Worm (Caenorhabditis elegans) whole organism, L2 larva: ENCODE results near the gene F25B4.8.

Source experiments
- C34F6.9 ChIP-seq: fragments of 150-350 bp; optimal IDR thresholded peaks from 2 replicates; lab custom pipeline; 2014; ENCODE audit warnings: missing biosample characterization, missing genetic modification characterization
- F13H6.1 ChIP-seq: sonication (generic microtip); optimal IDR thresholded peaks from 2 replicates; lab custom pipeline; 2016; ENCODE audit warnings: missing genetic modification characterization, missing compliant biosample characterization
- Y55F3AM.14 ChIP-seq: fragments of 200-800 bp; sonication (Bioruptor generic); optimal IDR thresholded peaks from 2 replicates; lab custom pipeline; 2018; ENCODE audit warnings: mild to moderate bottlenecking, missing genetic modification characterization, missing compliant biosample characterization
- ZK546.5 ChIP-seq: sonication (generic microtip); optimal IDR thresholded peaks from 2 replicates; lab custom pipeline; 2017; ENCODE audit warnings: missing biosample characterization, missing genetic modification characterization
- alr-1 ChIP-seq: fragments of 150-350 bp; optimal IDR thresholded peaks from 2 replicates; lab custom pipeline; 2014; ENCODE audit warnings: missing biosample characterization, missing genetic modification characterization
- aly-2 ChIP-seq: fragments of 150-350 bp; optimal IDR thresholded peaks from 2 replicates; lab custom pipeline; 2014; ENCODE audit warnings: missing biosample characterization, missing genetic modification characterization
- blmp-1 ChIP-seq: sonication (generic microtip); optimal IDR thresholded peaks from 2 replicates; lab custom pipeline; 2017; ENCODE audit warnings: missing genetic modification characterization, mild to moderate bottlenecking, missing compliant biosample characterization, antibody characterized with exemption, moderate library complexity; ENCODE audit not compliant: insufficient read depth
- ceh-16 ChIP-seq: fragments of 150-350 bp; optimal IDR thresholded peaks from 2 replicates; lab custom pipeline; 2014; ENCODE audit warnings: missing biosample characterization, missing genetic modification characterization
- crh-2 ChIP-seq: sonication (generic microtip); optimal IDR thresholded peaks from 2 replicates; lab custom pipeline; 2017; ENCODE audit warnings: missing biosample characterization, missing genetic modification characterization
- egl-27 ChIP-seq: sonication (generic microtip); optimal IDR thresholded peaks from 3 replicates; lab custom pipeline; 2017; ENCODE audit warnings: missing biosample characterization, missing genetic modification reagents, missing genetic modification characterization
- elt-1 ChIP-seq: fragments of 150-350 bp; optimal IDR thresholded peaks from 2 replicates; lab custom pipeline; 2014; ENCODE audit warnings: missing biosample characterization, missing genetic modification characterization
- elt-3 ChIP-seq: sonication (generic microtip); optimal IDR thresholded peaks from 2 replicates; lab custom pipeline; 2017; ENCODE audit warnings: missing biosample characterization, missing genetic modification characterization
- fos-1 ChIP-seq: fragments of 150-350 bp; optimal IDR thresholded peaks from 2 replicates; lab custom pipeline; 2014; ENCODE audit warnings: missing biosample characterization, missing genetic modification characterization
- lin-11 ChIP-seq: fragments of 150-350 bp; sonication (generic microtip); optimal IDR thresholded peaks from 2 replicates; lab custom pipeline; 2014; ENCODE audit warnings: missing biosample characterization, missing genetic modification characterization, inconsistent platforms, mixed read lengths
- lin-13 ChIP-seq: fragments of 150-350 bp; optimal IDR thresholded peaks from 2 replicates; lab custom pipeline; 2014; ENCODE audit warnings: missing biosample characterization, missing genetic modification reagents, missing genetic modification characterization
- lin-39 ChIP-seq: fragments of 150-350 bp; optimal IDR thresholded peaks from 2 replicates; lab custom pipeline; 2014; ENCODE audit warnings: missing biosample characterization, missing genetic modification reagents, missing genetic modification characterization
- lsy-2 ChIP-seq, 2 experiments: fragments of 150-350 bp in 1 of 2; sonication (generic microtip) in 1 of 2; optimal IDR thresholded peaks; 2 replicates each; lab custom pipeline; 2014 to 2017; ENCODE audit warnings: missing biosample characterization in 2 of 2, missing genetic modification characterization in 2 of 2
- mab-5 ChIP-seq: fragments of 150-350 bp; optimal IDR thresholded peaks from 2 replicates; lab custom pipeline; 2014; ENCODE audit warnings: missing biosample characterization, missing genetic modification characterization
- mbf-1 ChIP-seq: sonication (generic microtip); optimal IDR thresholded peaks from 2 replicates; lab custom pipeline; 2017; ENCODE audit warnings: missing biosample characterization, missing genetic modification characterization
- mdl-1 ChIP-seq, 2 experiments: fragments of 150-350 bp in 1 of 2; sonication (generic microtip) in 1 of 2; optimal IDR thresholded peaks; 2 replicates each; lab custom pipeline; 2017; ENCODE audit warnings: missing biosample characterization in 2 of 2, missing genetic modification characterization in 2 of 2
- nhr-10 ChIP-seq: sonication (generic microtip); optimal IDR thresholded peaks from 2 replicates; lab custom pipeline; 2017; ENCODE audit warnings: missing biosample characterization, missing genetic modification characterization
- nhr-12 ChIP-seq: fragments of 150-350 bp; optimal IDR thresholded peaks from 2 replicates; lab custom pipeline; 2014; ENCODE audit warnings: missing biosample characterization, missing genetic modification characterization
- nhr-21 ChIP-seq: fragments of 150-350 bp; optimal IDR thresholded peaks from 2 replicates; lab custom pipeline; 2014; ENCODE audit warnings: missing biosample characterization, missing genetic modification characterization
- nhr-23 ChIP-seq: fragments of 150-350 bp; optimal IDR thresholded peaks from 2 replicates; lab custom pipeline; 2014; ENCODE audit warnings: missing biosample characterization, missing genetic modification reagents, missing genetic modification characterization
- nhr-237 ChIP-seq: fragments of 150-350 bp; optimal IDR thresholded peaks from 2 replicates; lab custom pipeline; 2014; ENCODE audit warnings: missing biosample characterization, missing genetic modification characterization
- nhr-25 ChIP-seq: fragments of 150-350 bp; sonication (generic microtip); optimal IDR thresholded peaks from 3 replicates; lab custom pipeline; 2014; ENCODE audit warnings: missing biosample characterization, missing genetic modification characterization
- nhr-77 ChIP-seq: fragments of 150-350 bp; optimal IDR thresholded peaks from 2 replicates; lab custom pipeline; 2014; ENCODE audit warnings: missing biosample characterization, missing genetic modification characterization
- peb-1 ChIP-seq: fragments of 150-350 bp; optimal IDR thresholded peaks from 2 replicates; lab custom pipeline; 2014; ENCODE audit warnings: missing biosample characterization, missing genetic modification characterization
- sem-4 ChIP-seq: fragments of 150-350 bp; optimal IDR thresholded peaks from 2 replicates; lab custom pipeline; 2014; ENCODE audit warnings: missing biosample characterization, missing genetic modification reagents, missing genetic modification characterization
- skn-1 ChIP-seq: sonication (generic microtip); optimal IDR thresholded peaks from 2 replicates; lab custom pipeline; 2017; ENCODE audit warnings: missing biosample characterization, missing genetic modification characterization
- sma-3 ChIP-seq: sonication (generic microtip); optimal IDR thresholded peaks from 2 replicates; lab custom pipeline; 2016; ENCODE audit warnings: missing genetic modification reagents, missing genetic modification characterization, missing compliant biosample characterization
- sma-9 ChIP-seq, 2 experiments: fragments of 150-350 bp in 1 of 2; sonication (generic microtip) in 1 of 2; optimal IDR thresholded peaks; 2 replicates each; lab custom pipeline; 2014 to 2016; ENCODE audit warnings: missing genetic modification characterization in 2 of 2, mild to moderate bottlenecking in 1 of 2, missing biosample characterization in 1 of 2, missing compliant biosample characterization in 1 of 2, missing genetic modification reagents in 1 of 2, moderate library complexity in 1 of 2
- unc-39 ChIP-seq: fragments of 150-350 bp; optimal IDR thresholded peaks from 2 replicates; lab custom pipeline; 2014; ENCODE audit warnings: missing biosample characterization, missing genetic modification characterization
- unc-55 ChIP-seq: fragments of 150-350 bp; sonication (generic microtip); optimal IDR thresholded peaks from 3 replicates; lab custom pipeline; 2014; ENCODE audit warnings: missing biosample characterization, missing genetic modification reagents, missing genetic modification characterization
- unc-62 ChIP-seq: fragments of 150-350 bp; optimal IDR thresholded peaks from 2 replicates; lab custom pipeline; 2014; ENCODE audit warnings: missing biosample characterization, missing genetic modification reagents, missing genetic modification characterization
- ztf-1 ChIP-seq: fragments of 200-800 bp; sonication (Bioruptor generic); conservative IDR thresholded peaks from 2 replicates; pipeline ENCODE4 v1.3.6; 2022; ENCODE audit warnings: missing genetic modification characterization, missing compliant biosample characterization
- ztf-4 ChIP-seq: fragments of 150-350 bp; optimal IDR thresholded peaks from 2 replicates; lab custom pipeline; 2014; ENCODE audit warnings: missing biosample characterization, missing genetic modification characterization

The F25B4.8 gene

ce11 chrV:5691665-5692407, at the start of gene F25B4.8:
F25B4.8 (minus strand) TSS chrV:5691715.
- TF ChIP-seq alr-1 (tag; lab: Kevin White, UChicago): no peak
- no peak for TF ChIP-seq lsy-2 (tag; optimal IDR thresholded peaks at IDR 0.05; lab: Kevin White, UChicago)
- TF ChIP-seq fos-1 (tag; lab: Kevin White, UChicago): peak; percentile 5

DNA sequence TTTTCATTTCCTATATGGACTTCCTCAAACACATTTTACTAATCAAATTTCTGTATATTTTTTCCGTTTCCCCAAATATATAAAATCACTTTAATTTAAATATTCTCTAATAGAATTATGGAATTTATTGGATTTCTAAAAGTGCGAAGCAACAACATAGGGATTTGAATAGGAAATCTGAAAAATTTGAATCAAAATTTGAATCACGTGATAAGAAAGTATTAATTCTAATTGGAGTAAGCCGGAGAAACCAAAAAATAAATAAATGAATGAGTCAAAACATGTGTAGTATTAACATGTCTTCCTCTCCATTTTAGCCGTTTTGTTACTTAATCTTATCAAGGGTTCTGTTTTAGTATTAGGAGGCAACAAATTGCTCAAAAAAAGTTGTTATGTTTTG, 49.7 kb upstream of the F25B4.8 start:
- TF ChIP-seq nhr-77 (no peak), skn-1 (tag; lab: Kevin White, UChicago) (no peak), unc-39 (tag; lab: Kevin White, UChicago) (no peak)

DNA sequence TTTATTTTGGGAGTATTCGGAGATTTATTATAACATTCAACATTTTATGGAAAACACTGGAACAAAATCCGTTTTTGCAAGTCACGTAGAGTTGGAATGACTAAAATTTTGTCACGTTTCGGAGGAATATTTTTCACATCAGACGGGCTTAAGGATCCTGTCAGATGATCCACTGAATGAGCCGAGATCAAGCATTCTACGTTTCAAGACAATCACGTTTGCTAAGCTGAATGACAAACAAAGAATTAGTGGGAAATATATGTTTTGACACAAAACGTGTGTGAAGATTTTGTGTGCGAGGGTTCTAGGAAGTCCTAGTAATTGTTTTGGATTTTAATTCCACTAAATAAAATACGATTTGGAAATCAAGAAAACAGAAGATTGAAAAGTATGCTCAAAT, 47.9 kb upstream of the F25B4.8 start:
- TF ChIP-seq lsy-2 (tag; optimal IDR thresholded peaks at IDR 0.05; lab: Kevin White, UChicago) (no peak), fos-1 (tag; lab: Kevin White, UChicago) (no peak), C34F6.9 (tag; lab: Kevin White, UChicago) (no peak)

ce11 chrV:5736068-5736467, 44.6 kb upstream of the F25B4.8 start, which contains the start of gene K09H11.6:
K09H11.6 (minus strand) TSS chrV:5736168.
- TF ChIP-seq elt-1 (tag; lab: Kevin White, UChicago): no peak
- TF ChIP-seq ceh-16 (tag; lab: Kevin White, UChicago): no peak
- TF ChIP-seq lin-13 (GFP tag; lab: Kevin White, UChicago): no peak
- TF ChIP-seq crh-2 (tag; lab: Kevin White, UChicago): no peak
- TF ChIP-seq sma-3 (GFP tag; lab: Kevin White, UChicago): no peak
- no peak for TF ChIP-seq mdl-1 (tag; optimal IDR thresholded peaks at IDR 0.05; lab: Kevin White, UChicago)
- TF ChIP-seq mbf-1 (tag; lab: Kevin White, UChicago): no peak
- TF ChIP-seq blmp-1 (tag; lab: Kevin White, UChicago): no peak
- TF ChIP-seq elt-3 (tag; lab: Kevin White, UChicago): no peak
- no peak for TF ChIP-seq nhr-21 (tag; lab: Kevin White, UChicago)
- no peak for TF ChIP-seq nhr-25 (tag; lab: Kevin White, UChicago)
- TF ChIP-seq unc-62 (GFP tag; lab: Kevin White, UChicago): no peak
- TF ChIP-seq nhr-237 (tag; lab: Kevin White, UChicago): no peak
- TF ChIP-seq ZK546.5 (tag; lab: Kevin White, UChicago): no peak
- no peak for TF ChIP-seq nhr-10
- TF ChIP-seq, all 48 proteins: peak for 0

- TF ChIP-seq unc-62 (GFP tag; lab: Kevin White, UChicago) (no peak), nhr-23 (no peak), ztf-1 (GFP tag; lab: Robert Waterston, UW) (no peak), lin-11 (tag; lab: Kevin White, UChicago) (no peak), elt-3 (tag; lab: Kevin White, UChicago) (no peak), lin-39 (tag; lab: Kevin White, UChicago) (no peak), mab-5 (tag; lab: Kevin White, UChicago) (no peak), unc-55 (GFP tag; lab: Kevin White, UChicago) (no peak), peb-1 (tag; lab: Kevin White, UChicago) (no peak), sma-9 (GFP tag; optimal IDR thresholded peaks at IDR 0.05; lab: Kevin White, UChicago) (no peak), sma-9 (tag; optimal IDR thresholded peaks at IDR 0.05; lab: Kevin White, UChicago) (no peak), egl-27 (no peak), skn-1 (tag; lab: Kevin White, UChicago) (no peak), aly-2 (tag; lab: Kevin White, UChicago) (no peak), ztf-4 (tag; lab: Kevin White, UChicago) (no peak), F13H6.1 (tag; lab: Kevin White, UChicago) (no peak), Y55F3AM.14 (GFP tag; lab: Kevin White, UChicago) (no peak), sem-4 (tag; lab: Kevin White, UChicago) (no peak), nhr-12 (no peak), C34F6.9 (tag; lab: Kevin White, UChicago) (no peak)
- TF ChIP-seq, all 48 proteins: peak for 0
These were observed 39.3 kb upstream of the F25B4.8 start, which contains the start of gene K09H11.15 for ce11 chrV:5730783-5731182. K09H11.15 (minus strand) TSS chrV:5730883.
